Worm (Caenorhabditis elegans): ENCODE data around the gene ech-6.

ce11 chrIII:9765465-9765900, 12.8 kb upstream of the ech-6 start:
- peak; percentile 56; the same call in 1 of the 2 replicates for TF ChIP-seq klf-2 (GFP tag; conservative IDR thresholded peaks at IDR 0.05)
- peak; percentile 77 for TF ChIP-seq tab-1 (GFP tag; IDR thresholded peaks at IDR 0.05)
- TF ChIP-seq ztf-23 (GFP tag; IDR thresholded peaks at IDR 0.05), result peak; percentile 83
- TF ChIP-seq med-1 (GFP tag; optimal IDR thresholded peaks at IDR 0.05; ENCODE audit: insufficient read depth), result no peak
- TF ChIP-seq flt-1 (GFP tag; IDR thresholded peaks at IDR 0.05), result peak; percentile 96
- peak; percentile 28 for TF ChIP-seq T22C8.4 (GFP tag; IDR thresholded peaks at IDR 0.05)
- TF ChIP-seq cog-1 (tag; optimal IDR thresholded peaks at IDR 0.05), result peak; percentile 97
